Worm (Caenorhabditis elegans) whole organism, early embryonic: Measurements from ENCODE around the gene dhhc-13.
A peak's percentile ranks its signal among the peaks of the same experiment; 100 is the strongest.

ENCODE experiments used
- B0310.2 ChIP-seq: sonication (generic microtip); optimal IDR thresholded peaks from 2 replicates; lab custom pipeline; 2016; ENCODE audit warnings: mild to moderate bottlenecking, missing genetic modification characterization, missing compliant biosample characterization
- F13C5.2 ChIP-seq: sonication (generic microtip); optimal IDR thresholded peaks from 2 replicates; lab custom pipeline; 2017; ENCODE audit warnings: mild to moderate bottlenecking, missing genetic modification characterization, inconsistent platforms, missing compliant biosample characterization
- aly-1 ChIP-seq: sonication (generic microtip); optimal IDR thresholded peaks from 2 replicates; lab custom pipeline; 2016; ENCODE audit warnings: missing genetic modification characterization, missing compliant biosample characterization
- ama-1 ChIP-seq: fragments of 150-350 bp; optimal IDR thresholded peaks from 2 replicates; lab custom pipeline; 2014
- ceh-13 ChIP-seq: fragments of 200-800 bp; sonication (Bioruptor generic); optimal IDR thresholded peaks from 2 replicates; lab custom pipeline; 2018; ENCODE audit warnings: mild to moderate bottlenecking, missing genetic modification characterization, missing compliant biosample characterization
- ceh-36 ChIP-seq: sonication (generic microtip); optimal IDR thresholded peaks from 2 replicates; lab custom pipeline; 2016; ENCODE audit warnings: missing genetic modification characterization, inconsistent platforms, missing compliant biosample characterization
- ets-7 ChIP-seq: sonication (generic microtip); optimal IDR thresholded peaks from 2 replicates; lab custom pipeline; 2016; ENCODE audit warnings: missing genotype, missing genetic modification characterization, missing compliant biosample characterization
- flt-1 ChIP-seq: fragments of 200-800 bp; sonication (Bioruptor generic); IDR thresholded peaks from 2 replicates; pipeline ENCODE4 v1.3.6; 2022; ENCODE audit warnings: missing genetic modification characterization, missing compliant biosample characterization
- hmbx-1 ChIP-seq: sonication (generic microtip); optimal IDR thresholded peaks from 2 replicates; lab custom pipeline; 2016; ENCODE audit warnings: mild to moderate bottlenecking, missing genetic modification characterization, missing compliant biosample characterization
- hmg-4 ChIP-seq: fragments of 200-800 bp; sonication (Bioruptor generic); optimal IDR thresholded peaks from 2 replicates; lab custom pipeline; 2018; ENCODE audit warnings: mild to moderate bottlenecking, missing genetic modification characterization, missing compliant biosample characterization
- hnd-1 ChIP-seq: sonication (generic microtip); optimal IDR thresholded peaks from 2 replicates; lab custom pipeline; 2016; ENCODE audit warnings: missing genetic modification characterization, missing compliant biosample characterization
- pes-1 ChIP-seq: fragments of 200-800 bp; sonication (Bioruptor generic); IDR thresholded peaks from 2 replicates; pipeline ENCODE4 v1.3.6; 2022; ENCODE audit warnings: missing genetic modification reagents, missing genetic modification characterization, missing compliant biosample characterization
- scrt-1 ChIP-seq: fragments of 200-800 bp; sonication (Bioruptor generic); IDR thresholded peaks from 2 replicates; pipeline ENCODE4 v1.3.6; 2022; ENCODE audit warnings: missing genetic modification characterization, missing compliant biosample characterization
- sea-1 ChIP-seq: fragments of 200-800 bp; sonication (Bioruptor generic); conservative IDR thresholded peaks from 2 replicates; pipeline ENCODE4 v1.3.6; 2022; ENCODE audit warnings: missing genetic modification characterization, missing compliant biosample characterization
- tbx-11 ChIP-seq: fragments of 200-800 bp; sonication (Bioruptor generic); IDR thresholded peaks from 2 replicates; pipeline ENCODE4 v1.3.6; 2022; ENCODE audit warnings: missing genetic modification characterization, missing compliant biosample characterization
- tbx-37 ChIP-seq: fragments of 200-800 bp; sonication (Bioruptor generic); conservative IDR thresholded peaks from 2 replicates; pipeline ENCODE4 v1.3.6; 2022; ENCODE audit warnings: missing genetic modification reagents, missing genetic modification characterization, missing compliant biosample characterization
- tra-4 ChIP-seq: sonication (generic microtip); optimal IDR thresholded peaks from 2 replicates; lab custom pipeline; 2017; ENCODE audit warnings: missing genetic modification characterization, missing compliant biosample characterization

The dhhc-13 gene

ce11 chrIV:5934046-5934445 lies 16.9 kb downstream of the dhhc-13 start, which contains the start of gene H32C10.1:
H32C10.1 (plus strand) TSS chrIV:5934346.
- TF ChIP-seq aly-1 (tag; lab: Kevin White, UChicago) (no peak), F13C5.2 (tag; lab: Kevin White, UChicago) (no peak), pes-1 (GFP tag; lab: Robert Waterston, UW) (no peak), hnd-1 (tag; lab: Kevin White, UChicago) (no peak)

- TF ChIP-seq tra-4 (tag; lab: Kevin White, UChicago), result no peak
- TF ChIP-seq tbx-37 (GFP tag; lab: Robert Waterston, UW), result no peak
- no peak for TF ChIP-seq ets-7 (tag; lab: Kevin White, UChicago)
- TF ChIP-seq sea-1 (GFP tag; lab: Robert Waterston, UW), result no peak
- TF ChIP-seq flt-1 (GFP tag; lab: Robert Waterston, UW), result no peak
- TF ChIP-seq hnd-1 (tag; lab: Kevin White, UChicago), result no peak
- no peak for TF ChIP-seq F13C5.2 (tag; lab: Kevin White, UChicago)
- no peak for TF ChIP-seq hmg-4 (GFP tag; lab: Kevin White, UChicago)
- TF ChIP-seq aly-1 (tag; lab: Kevin White, UChicago), result no peak
- no peak for TF ChIP-seq B0310.2 (tag; lab: Kevin White, UChicago)
- TF ChIP-seq pes-1 (GFP tag; lab: Robert Waterston, UW), result no peak
- TF ChIP-seq tbx-11, result no peak
- TF ChIP-seq ceh-36 (tag; lab: Kevin White, UChicago), result no peak
- TF ChIP-seq hmbx-1 (tag; lab: Kevin White, UChicago), result no peak
- TF ChIP-seq scrt-1, result no peak
- no peak for TF ChIP-seq ceh-13
- TF ChIP-seq ama-1 (lab: Kevin White, UChicago), result no peak
These were observed 20.0 kb downstream of the dhhc-13 start for ce11 chrIV:5937106-5937505.

- TF ChIP-seq flt-1 (GFP tag; lab: Robert Waterston, UW), result no peak
- TF ChIP-seq ceh-36 (tag; lab: Kevin White, UChicago), result no peak
- no peak for TF ChIP-seq B0310.2 (tag; lab: Kevin White, UChicago)
- TF ChIP-seq hmbx-1 (tag; lab: Kevin White, UChicago), result no peak
- no peak for TF ChIP-seq pes-1 (GFP tag; lab: Robert Waterston, UW)
- TF ChIP-seq scrt-1, result no peak
- no peak for TF ChIP-seq hnd-1 (tag; lab: Kevin White, UChicago)
- no peak for TF ChIP-seq hmg-4 (GFP tag; lab: Kevin White, UChicago)
- no peak for TF ChIP-seq aly-1 (tag; lab: Kevin White, UChicago)
- no peak for TF ChIP-seq tbx-37 (GFP tag; lab: Robert Waterston, UW)
- no peak for TF ChIP-seq F13C5.2 (tag; lab: Kevin White, UChicago)
- no peak for TF ChIP-seq ets-7 (tag; lab: Kevin White, UChicago)
- no peak for TF ChIP-seq tbx-11
- no peak for TF ChIP-seq sea-1 (GFP tag; lab: Robert Waterston, UW)
- TF ChIP-seq ceh-13, result no peak
- no peak for TF ChIP-seq tra-4 (tag; lab: Kevin White, UChicago)
- TF ChIP-seq ama-1 (lab: Kevin White, UChicago), result no peak
These were observed 22.0 kb downstream of the dhhc-13 start, which contains the start of gene mcu-1 for ce11 chrIV:5939122-5939521. mcu-1 (minus strand) TSS chrIV:5939230.

ce11 chrIV:5939908-5940307 lies 22.8 kb downstream of the dhhc-13 start:
- no peak for TF ChIP-seq tra-4 (tag; lab: Kevin White, UChicago)
- no peak for TF ChIP-seq ets-7 (tag; lab: Kevin White, UChicago)
- TF ChIP-seq hmg-4 (GFP tag; lab: Kevin White, UChicago), result no peak
- no peak for TF ChIP-seq F13C5.2 (tag; lab: Kevin White, UChicago)
- no peak for TF ChIP-seq pes-1 (GFP tag; lab: Robert Waterston, UW)
- no peak for TF ChIP-seq tbx-37 (GFP tag; lab: Robert Waterston, UW)
- TF ChIP-seq aly-1 (tag; lab: Kevin White, UChicago), result no peak
- TF ChIP-seq ceh-13, result no peak
- no peak for TF ChIP-seq hmbx-1 (tag; lab: Kevin White, UChicago)
- TF ChIP-seq sea-1 (GFP tag; lab: Robert Waterston, UW), result no peak
- TF ChIP-seq hnd-1 (tag; lab: Kevin White, UChicago), result no peak
- TF ChIP-seq ceh-36 (tag; lab: Kevin White, UChicago), result no peak
- TF ChIP-seq ama-1 (lab: Kevin White, UChicago), result no peak
- TF ChIP-seq scrt-1, result no peak

ce11 chrIV:5940608-5941007 lies 23.5 kb downstream of the dhhc-13 start:
- TF ChIP-seq B0310.2 (tag; lab: Kevin White, UChicago) (no peak), ceh-36 (tag; lab: Kevin White, UChicago) (no peak), tbx-37 (GFP tag; lab: Robert Waterston, UW) (no peak)

- no peak for TF ChIP-seq B0310.2 (tag; lab: Kevin White, UChicago)
- TF ChIP-seq aly-1 (tag; lab: Kevin White, UChicago), result peak; percentile 14
These were observed 24.3 kb downstream of the dhhc-13 start, which contains the start of gene pfkb-1.2 for ce11 chrIV:5941236-5941976. pfkb-1.2 (plus strand) TSS chrIV:5941926.

ce11 chrIV:5944172-5944571 lies 27.0 kb downstream of the dhhc-13 start:
- no peak for TF ChIP-seq tbx-37 (GFP tag; lab: Robert Waterston, UW)
- no peak for TF ChIP-seq tbx-11
- no peak for TF ChIP-seq aly-1 (tag; lab: Kevin White, UChicago)
- TF ChIP-seq ama-1 (lab: Kevin White, UChicago), result no peak
- TF ChIP-seq hmbx-1 (tag; lab: Kevin White, UChicago), result no peak
- TF ChIP-seq ceh-13, result no peak
- no peak for TF ChIP-seq ceh-36 (tag; lab: Kevin White, UChicago)
